Worm (Caenorhabditis elegans): ENCODE results near the gene osm-6.

ce11 chrV:11917186-11917585 lies 10.1 kb downstream of the osm-6 start, which contains the start of gene R31.2:
- TF ChIP-seq fkh-10 (GFP tag; optimal IDR thresholded peaks at IDR 0.05) (no peak), dpl-1 (GFP tag; optimal IDR thresholded peaks at IDR 0.05) (no peak), hlh-11 (tag; optimal IDR thresholded peaks at IDR 0.05) (no peak)

Measured in whole organism, L4 larva.